Worm (Caenorhabditis elegans) whole organism, early embryonic: Measurements from ENCODE around the gene C05E11.7.
"Not testable (repeated sequence)": the region's sequence is repeated elsewhere in the genome, so short reads cannot be mapped to it uniquely, and the experiment has no call there.

Experiments
- F13C5.2 ChIP-seq: sonication (generic microtip); optimal IDR thresholded peaks from 2 replicates; lab custom pipeline; 2017; ENCODE audit warnings: mild to moderate bottlenecking, missing genetic modification characterization, inconsistent platforms, missing compliant biosample characterization
- aly-1 ChIP-seq: sonication (generic microtip); optimal IDR thresholded peaks from 2 replicates; lab custom pipeline; 2016; ENCODE audit warnings: missing genetic modification characterization, missing compliant biosample characterization
- ama-1 ChIP-seq: fragments of 150-350 bp; optimal IDR thresholded peaks from 2 replicates; lab custom pipeline; 2014
- ceh-13 ChIP-seq: fragments of 200-800 bp; sonication (Bioruptor generic); optimal IDR thresholded peaks from 2 replicates; lab custom pipeline; 2018; ENCODE audit warnings: mild to moderate bottlenecking, missing genetic modification characterization, missing compliant biosample characterization
- ceh-36 ChIP-seq: sonication (generic microtip); optimal IDR thresholded peaks from 2 replicates; lab custom pipeline; 2016; ENCODE audit warnings: missing genetic modification characterization, inconsistent platforms, missing compliant biosample characterization
- flt-1 ChIP-seq: fragments of 200-800 bp; sonication (Bioruptor generic); IDR thresholded peaks from 2 replicates; pipeline ENCODE4 v1.3.6; 2022; ENCODE audit warnings: missing genetic modification characterization, missing compliant biosample characterization
- hmbx-1 ChIP-seq: sonication (generic microtip); optimal IDR thresholded peaks from 2 replicates; lab custom pipeline; 2016; ENCODE audit warnings: mild to moderate bottlenecking, missing genetic modification characterization, missing compliant biosample characterization
- hmg-4 ChIP-seq: fragments of 200-800 bp; sonication (Bioruptor generic); optimal IDR thresholded peaks from 2 replicates; lab custom pipeline; 2018; ENCODE audit warnings: mild to moderate bottlenecking, missing genetic modification characterization, missing compliant biosample characterization
- hnd-1 ChIP-seq: sonication (generic microtip); optimal IDR thresholded peaks from 2 replicates; lab custom pipeline; 2016; ENCODE audit warnings: missing genetic modification characterization, missing compliant biosample characterization
- pes-1 ChIP-seq: fragments of 200-800 bp; sonication (Bioruptor generic); IDR thresholded peaks from 2 replicates; pipeline ENCODE4 v1.3.6; 2022; ENCODE audit warnings: missing genetic modification reagents, missing genetic modification characterization, missing compliant biosample characterization
- scrt-1 ChIP-seq: fragments of 200-800 bp; sonication (Bioruptor generic); IDR thresholded peaks from 2 replicates; pipeline ENCODE4 v1.3.6; 2022; ENCODE audit warnings: missing genetic modification characterization, missing compliant biosample characterization
- sea-1 ChIP-seq: fragments of 200-800 bp; sonication (Bioruptor generic); conservative IDR thresholded peaks from 2 replicates; pipeline ENCODE4 v1.3.6; 2022; ENCODE audit warnings: missing genetic modification characterization, missing compliant biosample characterization
- tbx-11 ChIP-seq: fragments of 200-800 bp; sonication (Bioruptor generic); IDR thresholded peaks from 2 replicates; pipeline ENCODE4 v1.3.6; 2022; ENCODE audit warnings: missing genetic modification characterization, missing compliant biosample characterization

DNA sequence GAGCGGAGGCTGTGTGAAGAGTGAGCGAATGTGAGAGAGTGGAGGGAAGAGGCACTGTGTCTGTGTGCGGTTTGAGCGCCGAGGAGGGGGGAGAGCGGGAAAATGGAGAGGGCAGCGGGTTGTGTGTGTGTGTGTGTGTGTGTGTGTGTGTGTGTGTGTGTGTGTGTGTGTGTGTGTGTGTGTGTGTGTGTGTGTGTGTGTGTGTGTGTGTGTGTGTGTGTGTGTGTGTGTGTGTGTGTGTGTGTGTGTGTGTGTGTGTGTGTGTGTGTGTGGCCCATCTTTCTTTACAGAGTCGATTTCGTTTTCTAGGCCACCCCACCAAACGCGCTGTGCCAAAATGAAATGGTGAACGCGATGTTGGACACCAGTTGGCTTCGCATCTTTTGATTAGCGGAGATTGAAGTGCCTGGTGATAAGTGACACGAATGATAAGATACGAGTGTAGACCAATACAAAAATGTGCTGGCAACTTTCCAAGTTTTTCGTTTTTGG lies 21.0 kb upstream of the C05E11.7 start:
- TF ChIP-seq hmg-4 (GFP tag; lab: Kevin White, UChicago) = peak; percentile 95
- not testable (repeated sequence) for TF ChIP-seq pes-1 (GFP tag; lab: Robert Waterston, UW); hnd-1 (tag; lab: Kevin White, UChicago); ama-1; sea-1 (GFP tag; lab: Robert Waterston, UW); aly-1; scrt-1 (GFP tag; lab: Robert Waterston, UW)
- peak; percentile 51; the same call in 1 of the 2 replicates for TF ChIP-seq flt-1 (GFP tag; lab: Robert Waterston, UW)
- peak; percentile 82 for TF ChIP-seq F13C5.2 (tag; lab: Kevin White, UChicago)
- 0 out of 2 replicates have a peak, but pooled peaks have one; percentile 43 for TF ChIP-seq tbx-11 (GFP tag; lab: Robert Waterston, UW)
- peak; percentile 45 for TF ChIP-seq ceh-13 (GFP tag; lab: Kevin White, UChicago)
- peak; percentile 48 for TF ChIP-seq ceh-36 (tag; lab: Kevin White, UChicago)
- TF ChIP-seq hmbx-1 (tag; lab: Kevin White, UChicago) = peak; percentile 53
